Fruit fly (Drosophila melanogaster) whole organism, embryonic: ENCODE measurements around the gene CG7304.

Experiments
- ATbp ChIP-seq: fragments of 200-800 bp; sonication (Bioruptor generic); optimal IDR thresholded peaks from 2 replicates; lab custom pipeline; 2017; ENCODE audit warnings: missing biosample characterization, mild to moderate bottlenecking, missing genetic modification characterization, missing genetic modification reagents
- Bgb ChIP-seq: fragments of 200-800 bp; sonication (Bioruptor generic); IDR thresholded peaks from 2 replicates; pipeline ENCODE4 v1.3.6; 2022; ENCODE audit warnings: missing biosample characterization, missing genetic modification characterization; ENCODE audit not compliant: partially characterized antibody
- Blimp-1 ChIP-seq: fragments of 200-800 bp; sonication (Bioruptor generic); optimal IDR thresholded peaks from 3 replicates; lab custom pipeline; 2018; ENCODE audit warnings: missing biosample characterization, missing genetic modification characterization, mild to moderate bottlenecking, moderate library complexity, missing genetic modification reagents
- Bteb2 ChIP-seq: fragments of 200-800 bp; sonication (Bioruptor generic); optimal IDR thresholded peaks from 2 replicates; lab custom pipeline; 2016; ENCODE audit warnings: missing biosample characterization, missing genetic modification characterization
- CG10654 ChIP-seq: fragments of 200-800 bp; sonication (Bioruptor generic); optimal IDR thresholded peaks from 2 replicates; lab custom pipeline; 2016; ENCODE audit warnings: missing biosample characterization, missing genetic modification characterization
- CG11398 ChIP-seq: fragments of 200-800 bp; sonication (Bioruptor generic); optimal IDR thresholded peaks from 2 replicates; lab custom pipeline; 2016; ENCODE audit warnings: missing biosample characterization, missing genetic modification characterization
- CG12219 ChIP-seq: fragments of 200-800 bp; sonication (Bioruptor generic); optimal IDR thresholded peaks from 3 replicates; lab custom pipeline; 2018; ENCODE audit warnings: missing biosample characterization, mild to moderate bottlenecking, missing genetic modification characterization
- CG12769 ChIP-seq: fragments of 200-800 bp; sonication (Bioruptor generic); optimal IDR thresholded peaks from 2 replicates; lab custom pipeline; 2019; ENCODE audit warnings: missing biosample characterization, mild to moderate bottlenecking, missing genetic modification characterization, moderate library complexity
- CG17359 ChIP-seq: fragments of 200-800 bp; sonication (Bioruptor generic); optimal IDR thresholded peaks from 3 replicates; lab custom pipeline; 2018; ENCODE audit warnings: missing biosample characterization, mild to moderate bottlenecking, missing genetic modification characterization, moderate library complexity
- CG17912 ChIP-seq: fragments of 200-800 bp; sonication (Bioruptor generic); optimal IDR thresholded peaks from 2 replicates; lab custom pipeline; 2018; ENCODE audit warnings: missing biosample characterization, mild to moderate bottlenecking, missing genetic modification characterization
- CG2199 ChIP-seq: fragments of 200-800 bp; sonication (Bioruptor generic); IDR thresholded peaks from 3 replicates; pipeline ENCODE4 v1.3.6; 2022; ENCODE audit warnings: missing biosample characterization, missing genetic modification characterization
- CG31224 ChIP-seq: fragments of 200-800 bp; sonication (Bioruptor generic); IDR thresholded peaks from 2 replicates; pipeline ENCODE4 v1.3.6; 2022; ENCODE audit warnings: missing biosample characterization, missing genetic modification characterization
- CG31441 ChIP-seq: fragments of 200-800 bp; sonication (Bioruptor generic); IDR thresholded peaks from 2 replicates; pipeline ENCODE4 v1.3.6; 2022; ENCODE audit warnings: missing biosample characterization, missing genetic modification characterization
- CG33213 ChIP-seq: fragments of 200-800 bp; sonication (Bioruptor generic); optimal IDR thresholded peaks from 3 replicates; lab custom pipeline; 2016; ENCODE audit warnings: missing biosample characterization, missing genetic modification characterization
- CG4360 ChIP-seq: fragments of 200-800 bp; sonication (Bioruptor generic); IDR thresholded peaks from 2 replicates; pipeline ENCODE4 v1.3.6; 2022; ENCODE audit warnings: missing biosample characterization, missing genetic modification characterization
- CG6654 ChIP-seq: fragments of 200-800 bp; sonication (Bioruptor generic); optimal IDR thresholded peaks from 2 replicates; lab custom pipeline; 2017; ENCODE audit warnings: missing biosample characterization, mild to moderate bottlenecking, missing genetic modification characterization
- CG6765 ChIP-seq: fragments of 200-800 bp; sonication (Bioruptor generic); optimal IDR thresholded peaks from 3 replicates; lab custom pipeline; 2017; ENCODE audit warnings: missing biosample characterization, mild to moderate bottlenecking, missing genetic modification characterization
- CG8765 ChIP-seq: fragments of 200-800 bp; sonication (Bioruptor generic); IDR thresholded peaks from 2 replicates; pipeline ENCODE4 v1.3.6; 2022; ENCODE audit warnings: missing biosample characterization, missing genetic modification characterization
- CG9797 ChIP-seq: fragments of 200-800 bp; sonication (Bioruptor generic); optimal IDR thresholded peaks from 3 replicates; lab custom pipeline; 2018; ENCODE audit warnings: missing biosample characterization, mild to moderate bottlenecking, missing genetic modification characterization
- CoRest ChIP-seq: fragments of 200-800 bp; sonication (Bioruptor generic); optimal IDR thresholded peaks from 3 replicates; lab custom pipeline; 2018; ENCODE audit warnings: missing biosample characterization, mild to moderate bottlenecking, missing genetic modification characterization, moderate library complexity
- D ChIP-seq, 2 experiments: fragments of 200-800 bp in 1 of 2; fragments of >200 bp in 1 of 2; sonication (Bioruptor generic) in 1 of 2; optimal IDR thresholded peaks; 2 replicates in 1 of 2; 3 replicates in 1 of 2; lab custom pipeline; 2017; ENCODE audit warnings: mild to moderate bottlenecking in 1 of 2, missing biosample characterization in 1 of 2, missing genetic modification characterization in 1 of 2, missing genetic modification reagents in 1 of 2
- Dp ChIP-seq: fragments of 200-800 bp; sonication (Bioruptor generic); optimal IDR thresholded peaks from 2 replicates; lab custom pipeline; 2018; ENCODE audit warnings: missing biosample characterization, mild to moderate bottlenecking, missing genetic modification characterization, moderate library complexity
- Hr78 ChIP-seq, 2 experiments: fragments of 200-800 bp in 1 of 2; fragments of >200 bp in 1 of 2; sonication (Bioruptor generic) in 1 of 2; optimal IDR thresholded peaks; 2 replicates each; lab custom pipeline; 2017 to 2019; ENCODE audit warnings: missing biosample characterization in 2 of 2, missing genetic modification characterization in 2 of 2, mild to moderate bottlenecking in 1 of 2, moderate library complexity in 1 of 2
- Jarid2 ChIP-seq: fragments of 200-800 bp; sonication (Bioruptor generic); optimal IDR thresholded peaks from 3 replicates; lab custom pipeline; 2017; ENCODE audit warnings: mild to moderate bottlenecking, missing biosample characterization, missing genetic modification reagents, missing genetic modification characterization
- Rx ChIP-seq: fragments of 200-800 bp; sonication (Bioruptor generic); IDR thresholded peaks from 2 replicates; pipeline ENCODE4 v1.3.6; 2022; ENCODE audit warnings: missing biosample characterization, missing genetic modification characterization
- abd-A ChIP-seq: fragments of 200-800 bp; sonication (Bioruptor generic); optimal IDR thresholded peaks from 3 replicates; lab custom pipeline; 2019; ENCODE audit warnings: missing biosample characterization, mild to moderate bottlenecking, missing genetic modification characterization, moderate library complexity
- bowl ChIP-seq: fragments of 200-800 bp; sonication (Bioruptor generic); IDR thresholded peaks from 2 replicates; pipeline ENCODE4 v1.3.6; 2022; ENCODE audit warnings: missing biosample characterization, missing genetic modification characterization
- ci ChIP-seq: fragments of 200-800 bp; sonication (Bioruptor generic); IDR thresholded peaks from 3 replicates; pipeline ENCODE4 v1.3.6; 2022; ENCODE audit warnings: missing biosample characterization, missing genetic modification characterization
- corto ChIP-seq: fragments of 200-800 bp; sonication (Bioruptor generic); optimal IDR thresholded peaks from 2 replicates; lab custom pipeline; 2016; ENCODE audit warnings: missing biosample characterization, mild to moderate bottlenecking, missing genetic modification characterization, moderate library complexity
- dm ChIP-seq: fragments of 200-800 bp; sonication (Bioruptor generic); optimal IDR thresholded peaks from 3 replicates; lab custom pipeline; 2016; ENCODE audit warnings: missing biosample characterization, missing genetic modification characterization
- ems ChIP-seq: fragments of 200-800 bp; sonication (Bioruptor generic); optimal IDR thresholded peaks from 3 replicates; lab custom pipeline; 2016; ENCODE audit warnings: missing biosample characterization, missing genetic modification characterization
- eve ChIP-seq, 2 experiments: fragments of >200 bp; optimal IDR thresholded peaks; 2 replicates each; lab custom pipeline; 2017; ENCODE audit warnings: missing biosample characterization in 2 of 2, missing genetic modification characterization in 2 of 2
- h ChIP-seq: fragments of >200 bp; optimal IDR thresholded peaks from 2 replicates; lab custom pipeline; 2017
- hb ChIP-seq: fragments of 200-800 bp; sonication (Bioruptor generic); IDR thresholded peaks from 3 replicates; pipeline ENCODE4 v1.3.6; 2022; ENCODE audit warnings: missing biosample characterization, missing genetic modification characterization; ENCODE audit not compliant: partially characterized antibody
- klu ChIP-seq: fragments of 200-800 bp; sonication (Bioruptor generic); IDR thresholded peaks from 2 replicates; pipeline ENCODE4 v1.3.6; 2022; ENCODE audit warnings: missing biosample characterization, missing genetic modification characterization
- knrl ChIP-seq: fragments of 200-800 bp; sonication (Bioruptor generic); IDR thresholded peaks from 3 replicates; pipeline ENCODE4 v1.3.6; 2022; ENCODE audit warnings: missing biosample characterization, missing genetic modification characterization; ENCODE audit not compliant: partially characterized antibody
- lov ChIP-seq, 2 experiments: fragments of 200-800 bp in 1 of 2; fragments of >200 bp in 1 of 2; sonication (Bioruptor generic) in 1 of 2; IDR thresholded peaks in 1 of 2; optimal IDR thresholded peaks in 1 of 2; 2 replicates in 1 of 2; 3 replicates in 1 of 2; pipeline versions ENCODE4 v1.3.6 to Lab custom; 2017 to 2022; ENCODE audit warnings: missing biosample characterization in 1 of 2, missing genetic modification characterization in 1 of 2
- mld ChIP-seq: fragments of 200-800 bp; sonication (Bioruptor generic); IDR thresholded peaks from 3 replicates; pipeline ENCODE4 v1.3.6; 2022; ENCODE audit warnings: missing biosample characterization, missing genetic modification characterization; ENCODE audit not compliant: partially characterized antibody
- odd ChIP-seq: fragments of 200-800 bp; sonication (Bioruptor generic); optimal IDR thresholded peaks from 2 replicates; lab custom pipeline; 2017; ENCODE audit warnings: missing biosample characterization, mild to moderate bottlenecking, missing genetic modification characterization
- pnt ChIP-seq: fragments of 200-800 bp; sonication (Bioruptor generic); optimal IDR thresholded peaks from 3 replicates; lab custom pipeline; 2016; ENCODE audit warnings: missing biosample characterization, missing genetic modification characterization
- pzg ChIP-seq: fragments of 200-800 bp; sonication (Bioruptor generic); optimal IDR thresholded peaks from 3 replicates; lab custom pipeline; 2018; ENCODE audit warnings: missing biosample characterization, mild to moderate bottlenecking, missing genetic modification characterization, moderate library complexity
- repo ChIP-seq: fragments of 200-800 bp; sonication (Bioruptor generic); optimal IDR thresholded peaks from 2 replicates; lab custom pipeline; 2016; ENCODE audit warnings: missing biosample characterization, missing genetic modification characterization
- rib ChIP-seq: fragments of 200-800 bp; sonication (Bioruptor generic); IDR thresholded peaks from 2 replicates; pipeline ENCODE4 v1.3.6; 2022; ENCODE audit warnings: missing biosample characterization, missing genetic modification characterization
- so ChIP-seq: fragments of 200-800 bp; sonication (Bioruptor generic); IDR thresholded peaks from 3 replicates; pipeline ENCODE4 v1.3.6; 2022; ENCODE audit warnings: missing biosample characterization, missing genetic modification characterization
- ssp ChIP-seq: fragments of 200-800 bp; sonication (Bioruptor generic); IDR thresholded peaks from 2 replicates; pipeline ENCODE4 v1.3.6; 2022; ENCODE audit warnings: missing biosample characterization, missing genetic modification characterization
- stwl ChIP-seq: fragments of 200-800 bp; sonication (Bioruptor generic); optimal IDR thresholded peaks from 3 replicates; lab custom pipeline; 2018; ENCODE audit warnings: missing biosample characterization, mild to moderate bottlenecking, missing genetic modification characterization, moderate library complexity
- tio ChIP-seq: fragments of 200-800 bp; sonication (Bioruptor generic); optimal IDR thresholded peaks from 2 replicates; lab custom pipeline; 2017; ENCODE audit warnings: missing biosample characterization, missing genetic modification characterization, inconsistent platforms
- vnd ChIP-seq: fragments of 200-800 bp; sonication (Bioruptor generic); IDR thresholded peaks from 3 replicates; pipeline ENCODE4 v1.3.6; 2022; ENCODE audit warnings: missing biosample characterization, missing genetic modification characterization; ENCODE audit not compliant: partially characterized antibody

The CG7304 gene

DNA sequence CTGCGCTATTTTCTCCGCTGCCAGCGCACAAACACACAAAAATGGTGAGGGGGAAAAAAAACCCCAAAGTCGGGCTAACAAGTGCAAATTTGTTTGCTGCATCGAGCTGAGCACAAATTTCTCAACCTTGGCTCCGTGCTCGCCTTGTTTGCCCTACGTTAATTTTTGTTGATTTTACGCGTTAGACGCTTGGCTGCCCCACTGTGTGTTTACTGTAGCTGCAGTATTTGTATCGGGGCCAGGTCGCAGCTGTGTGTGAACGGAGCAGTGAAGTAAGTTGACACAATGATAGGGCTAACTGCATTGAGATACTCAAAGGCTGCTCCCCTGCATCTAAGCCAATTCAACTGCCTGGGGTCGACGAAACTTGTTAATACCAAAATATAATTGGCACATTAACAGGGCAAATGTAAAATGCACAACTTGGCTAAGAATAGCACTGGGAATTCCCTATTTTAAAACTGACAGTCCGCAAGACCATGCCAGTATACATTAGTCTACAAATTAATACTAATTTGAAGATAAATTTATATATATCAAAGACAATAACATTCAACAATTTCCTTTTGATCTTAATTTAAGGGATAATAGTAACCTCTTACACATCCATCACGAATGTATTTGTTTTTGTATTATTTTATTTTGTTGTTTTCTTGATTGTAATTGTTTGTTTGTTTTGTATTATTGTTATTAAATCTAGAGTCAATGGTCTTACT lies 36.4 kb downstream of the CG7304 start, which contains the start of gene CG42571 (continued):
- TF ChIP-seq D (optimal IDR thresholded peaks at IDR 0.05; lab: Kevin White, UChicago) = no peak
- peak; percentile 23 for TF ChIP-seq D (GFP tag; optimal IDR thresholded peaks at IDR 0.05; lab: Kevin White, UChicago)
- no peak for TF ChIP-seq Rx (GFP tag; lab: Robert Waterston, UW)
- peak; percentile 8 for TF ChIP-seq repo (GFP tag; lab: Kevin White, UChicago)
- TF ChIP-seq Jarid2 (GFP tag; lab: Kevin White, UChicago) = peak; percentile 25
- TF ChIP-seq pzg (GFP tag; lab: Kevin White, UChicago) = no peak
- TF ChIP-seq vnd (GFP tag; lab: Robert Waterston, UW) = no peak
- no peak for TF ChIP-seq dm
- TF ChIP-seq ci (GFP tag; lab: Robert Waterston, UW) = peak; percentile 83
- no peak for TF ChIP-seq rib (GFP tag; lab: Robert Waterston, UW)
- TF ChIP-seq klu = no peak
- TF ChIP-seq CG31224 (GFP tag; lab: Robert Waterston, UW) = no peak
- TF ChIP-seq ssp = no peak
- TF ChIP-seq CG4360 (GFP tag; lab: Robert Waterston, UW) = peak; percentile 41; the same call in 1 of the 2 replicates
- TF ChIP-seq CG10654 = peak; percentile 29
- TF ChIP-seq CG12219 (GFP tag; lab: Kevin White, UChicago) = peak; percentile 63
- TF ChIP-seq CG33213 (GFP tag; lab: Kevin White, UChicago) = peak; percentile 46
- TF ChIP-seq h (lab: Kevin White, UChicago) = no peak
- TF ChIP-seq stwl (tag; lab: Kevin White, UChicago) = peak; percentile 0
- TF ChIP-seq CG31441 (GFP tag; lab: Robert Waterston, UW) = peak; percentile 16; the same call in 1 of the 2 replicates
- TF ChIP-seq CG12769 = no peak
- TF ChIP-seq eve (GFP tag; optimal IDR thresholded peaks at IDR 0.05; lab: Kevin White, UChicago) = no peak
- peak in 1 of 2 experiments; percentile 72 for TF ChIP-seq Hr78 (GFP tag; optimal IDR thresholded peaks at IDR 0.05; lab: Kevin White, UChicago)
- TF ChIP-seq CG8765 (GFP tag; lab: Robert Waterston, UW) = no peak
- peak; percentile 52 for TF ChIP-seq CG17359
- TF ChIP-seq CoRest = peak; percentile 20
- no peak for TF ChIP-seq abd-A (tag; lab: Kevin White, UChicago)
- TF ChIP-seq Dp (GFP tag; lab: Kevin White, UChicago) = no peak
- TF ChIP-seq CG11398 = peak; percentile 63
- TF ChIP-seq mld = no peak
- TF ChIP-seq knrl (GFP tag; lab: Robert Waterston, UW) = no peak
- TF ChIP-seq Bteb2 = no peak
- TF ChIP-seq hb = no peak
- TF ChIP-seq Bgb = no peak
- TF ChIP-seq pnt (GFP tag; lab: Kevin White, UChicago) = peak; percentile 3
- TF ChIP-seq CG17912 (GFP tag; lab: Kevin White, UChicago) = peak; percentile 39
- no peak for TF ChIP-seq bowl (GFP tag; lab: Robert Waterston, UW)
- TF ChIP-seq so = no peak
- no peak for TF ChIP-seq ems
- TF ChIP-seq odd = peak; percentile 53
- no peak for TF ChIP-seq CG6654
- no peak for TF ChIP-seq CG6765
- no peak for TF ChIP-seq lov (optimal IDR thresholded peaks at IDR 0.05; lab: Kevin White, UChicago)
- peak; percentile 52; the same call in 1 of the 3 replicates for TF ChIP-seq lov (GFP tag; IDR thresholded peaks at IDR 0.05; lab: Robert Waterston, UW)
- 0 out of 3 replicates have a peak, but pooled peaks have one; percentile 43 for TF ChIP-seq CG2199 (GFP tag; lab: Robert Waterston, UW)
- TF ChIP-seq corto (GFP tag; lab: Kevin White, UChicago) = no peak
- peak; percentile 50 for TF ChIP-seq Blimp-1 (GFP tag; lab: Kevin White, UChicago)
- peak; percentile 76 for TF ChIP-seq ATbp (GFP tag; lab: Kevin White, UChicago)
- TF ChIP-seq CG9797 = no peak
- peak; percentile 3 for TF ChIP-seq tio (GFP tag; lab: Kevin White, UChicago)
